Fruit fly (Drosophila melanogaster) whole organism, embryonic: ENCODE measurements around the gene glob3.

Experiments used
- Dip3 ChIP-seq: fragments of 200-800 bp; sonication (Bioruptor generic); optimal IDR thresholded peaks from 3 replicates; lab custom pipeline; 2016; ENCODE audit warnings: missing biosample characterization, missing genetic modification characterization
- Ets97D ChIP-seq: fragments of 200-800 bp; sonication (Bioruptor generic); optimal IDR thresholded peaks from 3 replicates; lab custom pipeline; 2016; ENCODE audit warnings: missing biosample characterization, missing genetic modification characterization
- Fer2 ChIP-seq: fragments of 200-800 bp; sonication (Bioruptor generic); optimal IDR thresholded peaks from 2 replicates; lab custom pipeline; 2018; ENCODE audit warnings: missing biosample characterization, mild to moderate bottlenecking, missing genetic modification characterization, moderate library complexity
- Hey ChIP-seq: fragments of 200-800 bp; sonication (Bioruptor generic); optimal IDR thresholded peaks from 3 replicates; lab custom pipeline; 2018; ENCODE audit warnings: missing biosample characterization, mild to moderate bottlenecking, missing genetic modification characterization
- NFAT ChIP-seq: fragments of 200-800 bp; sonication (Bioruptor generic); IDR thresholded peaks from 2 replicates; pipeline ENCODE4 v1.3.6; 2022; ENCODE audit warnings: missing biosample characterization, missing genetic modification characterization
- bab2 ChIP-seq: fragments of 200-800 bp; sonication (Bioruptor generic); optimal IDR thresholded peaks from 2 replicates; lab custom pipeline; 2016; ENCODE audit warnings: missing biosample characterization, missing genetic modification characterization
- slp2 ChIP-seq: fragments of 200-800 bp; sonication (Bioruptor generic); optimal IDR thresholded peaks from 2 replicates; lab custom pipeline; 2016; ENCODE audit warnings: missing biosample characterization, missing genetic modification characterization

DNA sequence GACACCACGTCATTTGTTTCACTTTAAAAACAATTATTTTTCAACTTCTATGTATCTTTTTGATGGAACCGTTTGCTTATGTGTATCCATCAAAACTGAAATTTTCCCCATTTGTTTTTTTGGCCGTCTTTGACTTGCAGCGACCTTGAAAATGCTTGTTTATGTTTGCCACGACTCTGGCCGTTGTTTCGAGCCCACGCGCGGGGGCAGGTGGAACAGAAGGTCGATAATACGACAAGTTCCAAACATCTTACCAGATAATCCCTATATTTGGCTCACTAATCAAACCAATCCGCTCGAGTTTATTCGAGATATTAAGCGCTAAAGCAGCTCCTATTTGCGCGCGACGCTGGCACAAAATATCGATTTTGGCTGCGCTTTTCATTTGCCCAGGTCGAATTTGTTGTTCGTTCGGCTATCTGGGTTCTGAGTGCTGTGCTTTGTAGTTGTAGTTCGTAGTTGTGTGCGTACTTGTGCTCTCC, 30.9 kb downstream of the glob3 start:
- no peak for TF ChIP-seq Fer2 (tag; lab: Kevin White, UChicago)
- TF ChIP-seq NFAT (GFP tag; lab: Robert Waterston, UW) = no peak
- TF ChIP-seq Dip3 = no peak
- TF ChIP-seq slp2 = no peak
- no peak for TF ChIP-seq Hey (tag; lab: Kevin White, UChicago)
- no peak for TF ChIP-seq Ets97D (GFP tag; lab: Kevin White, UChicago)
- TF ChIP-seq bab2 (GFP tag; lab: Kevin White, UChicago) = no peak
